Fruit fly (Drosophila melanogaster) whole organism, embryonic: Measurements from ENCODE around the gene Ada1-1.
A peak's percentile ranks its signal among the peaks of the same experiment; 100 is the strongest.

Experiments
- ATbp ChIP-seq: fragments of 200-800 bp; sonication (Bioruptor generic); optimal IDR thresholded peaks from 2 replicates; lab custom pipeline; 2017; ENCODE audit warnings: missing biosample characterization, mild to moderate bottlenecking, missing genetic modification characterization, missing genetic modification reagents
- CG10543 ChIP-seq: fragments of 200-800 bp; sonication (Bioruptor generic); optimal IDR thresholded peaks from 3 replicates; lab custom pipeline; 2017; ENCODE audit warnings: missing biosample characterization, mild to moderate bottlenecking, missing genetic modification characterization, moderate library complexity
- CG14860 ChIP-seq: fragments of 200-800 bp; sonication (Bioruptor generic); IDR thresholded peaks from 3 replicates; pipeline ENCODE4 v1.3.6; 2022; ENCODE audit warnings: missing biosample characterization, missing genetic modification characterization; ENCODE audit not compliant: partially characterized antibody
- CG15073 ChIP-seq: fragments of 200-800 bp; sonication (Bioruptor generic); optimal IDR thresholded peaks from 2 replicates; lab custom pipeline; 2016; ENCODE audit warnings: missing biosample characterization, missing genetic modification characterization
- CG18011 ChIP-seq: fragments of 200-800 bp; sonication (Bioruptor generic); optimal IDR thresholded peaks from 2 replicates; lab custom pipeline; 2017; ENCODE audit warnings: missing biosample characterization, missing genetic modification characterization, mild to moderate bottlenecking, moderate library complexity, missing genotype
- CG2116 ChIP-seq: fragments of 200-800 bp; sonication (Bioruptor generic); optimal IDR thresholded peaks from 3 replicates; lab custom pipeline; 2018; ENCODE audit warnings: missing biosample characterization, mild to moderate bottlenecking, missing genetic modification characterization
- CG30020 ChIP-seq: fragments of 200-800 bp; optimal IDR thresholded peaks from 2 replicates; lab custom pipeline; 2019; ENCODE audit warnings: missing biosample characterization, mild to moderate bottlenecking, missing genetic modification characterization, moderate library complexity
- CG30431 ChIP-seq: fragments of 200-800 bp; sonication (Bioruptor generic); optimal IDR thresholded peaks from 2 replicates; lab custom pipeline; 2017; ENCODE audit warnings: missing biosample characterization, missing genetic modification characterization
- CG31224 ChIP-seq: fragments of 200-800 bp; sonication (Bioruptor generic); IDR thresholded peaks from 2 replicates; pipeline ENCODE4 v1.3.6; 2022; ENCODE audit warnings: missing biosample characterization, missing genetic modification characterization
- CG32772 ChIP-seq: fragments of 200-800 bp; sonication (Bioruptor generic); IDR thresholded peaks from 2 replicates; pipeline ENCODE4 v1.3.6; 2022; ENCODE audit warnings: missing biosample characterization, missing genetic modification characterization
- CG3847 ChIP-seq: fragments of 200-800 bp; sonication (Bioruptor generic); IDR thresholded peaks from 2 replicates; pipeline ENCODE4 v1.3.6; 2022; ENCODE audit warnings: missing biosample characterization, missing genetic modification characterization
- CG4617 ChIP-seq: fragments of 200-800 bp; sonication (Bioruptor generic); optimal IDR thresholded peaks from 3 replicates; lab custom pipeline; 2016; ENCODE audit warnings: missing biosample characterization, missing genetic modification characterization, borderline replicate concordance
- CG6175 ChIP-seq: fragments of 200-800 bp; sonication (Bioruptor generic); IDR thresholded peaks from 3 replicates; pipeline ENCODE4 v1.3.6; 2022; ENCODE audit warnings: missing biosample characterization, missing genetic modification characterization
- CG6254 ChIP-seq: fragments of 200-800 bp; sonication (Bioruptor generic); optimal IDR thresholded peaks from 3 replicates; lab custom pipeline; 2017; ENCODE audit warnings: mild to moderate bottlenecking, missing biosample characterization, missing genetic modification reagents, missing genetic modification characterization
- CG7357 ChIP-seq: fragments of 200-800 bp; sonication (Bioruptor generic); IDR thresholded peaks from 3 replicates; pipeline ENCODE4 v1.3.6; 2022; ENCODE audit warnings: missing biosample characterization, missing genetic modification characterization
- CG7372 ChIP-seq: fragments of 200-800 bp; sonication (Bioruptor generic); IDR thresholded peaks from 2 replicates; pipeline ENCODE4 v1.3.6; 2022; ENCODE audit warnings: missing biosample characterization, missing genetic modification characterization
- CG7839 ChIP-seq: fragments of 200-800 bp; sonication (Bioruptor generic); optimal IDR thresholded peaks from 3 replicates; lab custom pipeline; 2018; ENCODE audit warnings: missing biosample characterization, mild to moderate bottlenecking, missing genetic modification characterization, moderate library complexity
- CG9932 ChIP-seq: fragments of 200-800 bp; sonication (Bioruptor generic); IDR thresholded peaks from 2 replicates; pipeline ENCODE4 v1.3.6; 2022; ENCODE audit warnings: missing biosample characterization, missing genetic modification characterization
- CHES-1-like ChIP-seq: fragments of 200-800 bp; sonication (Bioruptor generic); optimal IDR thresholded peaks from 2 replicates; lab custom pipeline; 2016; ENCODE audit warnings: missing biosample characterization, missing genetic modification characterization
- Chrac-16 ChIP-seq: fragments of 200-800 bp; sonication (Bioruptor generic); optimal IDR thresholded peaks from 3 replicates; lab custom pipeline; 2016; ENCODE audit warnings: missing biosample characterization, missing genetic modification characterization
- D ChIP-seq, 2 experiments: fragments of 200-800 bp in 1 of 2; fragments of >200 bp in 1 of 2; sonication (Bioruptor generic) in 1 of 2; optimal IDR thresholded peaks; 2 replicates in 1 of 2; 3 replicates in 1 of 2; lab custom pipeline; 2017; ENCODE audit warnings: mild to moderate bottlenecking in 1 of 2, missing biosample characterization in 1 of 2, missing genetic modification characterization in 1 of 2, missing genetic modification reagents in 1 of 2
- Dip2 ChIP-seq: fragments of 200-800 bp; sonication (Bioruptor generic); IDR thresholded peaks from 2 replicates; pipeline ENCODE4 v1.3.6; 2022; ENCODE audit warnings: missing biosample characterization, missing genetic modification characterization
- E2f2 ChIP-seq: fragments of 200-800 bp; sonication (Bioruptor generic); IDR thresholded peaks from 2 replicates; pipeline ENCODE4 v1.3.6; 2022; ENCODE audit warnings: missing biosample characterization, missing genetic modification characterization
- Fer2 ChIP-seq: fragments of 200-800 bp; sonication (Bioruptor generic); optimal IDR thresholded peaks from 2 replicates; lab custom pipeline; 2018; ENCODE audit warnings: missing biosample characterization, mild to moderate bottlenecking, missing genetic modification characterization, moderate library complexity
- HLHmδ ChIP-seq: fragments of 200-800 bp; sonication (Bioruptor generic); optimal IDR thresholded peaks from 2 replicates; lab custom pipeline; 2018; ENCODE audit warnings: missing biosample characterization, mild to moderate bottlenecking, missing genetic modification characterization, moderate library complexity
- Hr51 ChIP-seq, 2 experiments: fragments of 200-800 bp; sonication (Bioruptor generic); optimal IDR thresholded peaks; 2 replicates in 1 of 2; 3 replicates in 1 of 2; lab custom pipeline; 2016 to 2018; ENCODE audit warnings: missing biosample characterization in 2 of 2, missing genetic modification characterization in 2 of 2, mild to moderate bottlenecking in 1 of 2, moderate library complexity in 1 of 2
- Lhr ChIP-seq: fragments of 200-800 bp; sonication (Bioruptor generic); optimal IDR thresholded peaks from 3 replicates; lab custom pipeline; 2017; ENCODE audit warnings: mild to moderate bottlenecking, missing biosample characterization, missing genetic modification reagents, missing genetic modification characterization
- Med ChIP-seq: fragments of 200-800 bp; sonication (Bioruptor generic); peaks from one replicate; lab custom pipeline; 2016; ENCODE audit warnings: missing biosample characterization, missing genetic modification characterization, mild to moderate bottlenecking, inconsistent platforms, moderate library complexity
- Myb ChIP-seq: fragments of 200-800 bp; sonication (Bioruptor generic); optimal IDR thresholded peaks from 2 replicates; lab custom pipeline; 2016; ENCODE audit warnings: missing biosample characterization, missing genetic modification characterization
- Sin3A ChIP-seq: fragments of >200 bp; optimal IDR thresholded peaks from 2 replicates; lab custom pipeline; 2018
- Six4 ChIP-seq: fragments of 200-800 bp; sonication (Bioruptor generic); optimal IDR thresholded peaks from 2 replicates; lab custom pipeline; 2016; ENCODE audit warnings: missing biosample characterization, missing genetic modification characterization
- Sox102F ChIP-seq: fragments of 200-800 bp; sonication (Bioruptor generic); optimal IDR thresholded peaks from 2 replicates; lab custom pipeline; 2018; ENCODE audit warnings: missing biosample characterization, mild to moderate bottlenecking, missing genetic modification characterization, moderate library complexity
- Sry-β ChIP-seq: fragments of 200-800 bp; sonication (Bioruptor generic); optimal IDR thresholded peaks from 2 replicates; lab custom pipeline; 2018; ENCODE audit warnings: missing biosample characterization, mild to moderate bottlenecking, missing genetic modification characterization, moderate library complexity
- caup ChIP-seq: fragments of 200-800 bp; sonication (Bioruptor generic); optimal IDR thresholded peaks from 3 replicates; lab custom pipeline; 2017; ENCODE audit warnings: missing biosample characterization, mild to moderate bottlenecking, missing genetic modification characterization, moderate library complexity; ENCODE audit not compliant: severe bottlenecking
- ci ChIP-seq: fragments of 200-800 bp; sonication (Bioruptor generic); IDR thresholded peaks from 3 replicates; pipeline ENCODE4 v1.3.6; 2022; ENCODE audit warnings: missing biosample characterization, missing genetic modification characterization
- dm ChIP-seq: fragments of 200-800 bp; sonication (Bioruptor generic); optimal IDR thresholded peaks from 3 replicates; lab custom pipeline; 2016; ENCODE audit warnings: missing biosample characterization, missing genetic modification characterization
- hth ChIP-seq: fragments of >200 bp; optimal IDR thresholded peaks from 2 replicates; lab custom pipeline; 2017; ENCODE audit warnings: inconsistent platforms
- knrl ChIP-seq: fragments of 200-800 bp; sonication (Bioruptor generic); IDR thresholded peaks from 3 replicates; pipeline ENCODE4 v1.3.6; 2022; ENCODE audit warnings: missing biosample characterization, missing genetic modification characterization; ENCODE audit not compliant: partially characterized antibody
- nmo ChIP-seq: fragments of 200-800 bp; sonication (Bioruptor generic); optimal IDR thresholded peaks from 2 replicates; lab custom pipeline; 2018; ENCODE audit warnings: missing biosample characterization, mild to moderate bottlenecking, missing genetic modification characterization, moderate library complexity
- psq ChIP-seq: fragments of 200-800 bp; sonication (Bioruptor generic); optimal IDR thresholded peaks from 2 replicates; lab custom pipeline; 2017; ENCODE audit warnings: missing biosample characterization, missing genetic modification characterization
- rib ChIP-seq: fragments of 200-800 bp; sonication (Bioruptor generic); IDR thresholded peaks from 2 replicates; pipeline ENCODE4 v1.3.6; 2022; ENCODE audit warnings: missing biosample characterization, missing genetic modification characterization
- row ChIP-seq: fragments of 200-800 bp; sonication (Bioruptor generic); IDR thresholded peaks from 3 replicates; pipeline ENCODE4 v1.3.6; 2022; ENCODE audit warnings: missing biosample characterization, missing genetic modification characterization
- scrt ChIP-seq: fragments of 200-800 bp; sonication (Bioruptor generic); optimal IDR thresholded peaks from 2 replicates; lab custom pipeline; 2018; ENCODE audit warnings: missing biosample characterization, mild to moderate bottlenecking, missing genetic modification characterization, moderate library complexity
- sens ChIP-seq: fragments of 200-800 bp; sonication (Bioruptor generic); peaks from one replicate; lab custom pipeline; 2016; ENCODE audit warnings: missing biosample characterization, missing genetic modification characterization
- tgo ChIP-seq: fragments of 200-800 bp; sonication (Bioruptor generic); IDR thresholded peaks from 3 replicates; pipeline ENCODE4 v1.3.6; 2022; ENCODE audit warnings: missing biosample characterization, missing genetic modification characterization
- tll ChIP-seq, 2 experiments: fragments of 200-800 bp in 1 of 2; fragments of >200 bp in 1 of 2; sonication (Bioruptor generic) in 1 of 2; optimal IDR thresholded peaks; 2 replicates each; lab custom pipeline; 2017 to 2019; ENCODE audit warnings: missing biosample characterization in 2 of 2, missing genetic modification characterization in 2 of 2, mild to moderate bottlenecking in 1 of 2, moderate library complexity in 1 of 2
- tna ChIP-seq: fragments of 200-800 bp; sonication (Bioruptor generic); IDR thresholded peaks from 2 replicates; pipeline ENCODE4 v1.3.6; 2022; ENCODE audit warnings: missing biosample characterization, missing genetic modification characterization; ENCODE audit not compliant: partially characterized antibody
- toy ChIP-seq: fragments of 200-800 bp; sonication (Bioruptor generic); IDR thresholded peaks from 2 replicates; pipeline ENCODE4 v1.3.6; 2022; ENCODE audit warnings: missing biosample characterization, missing genetic modification characterization
- trem ChIP-seq: fragments of 200-800 bp; optimal IDR thresholded peaks from 3 replicates; lab custom pipeline; 2019; ENCODE audit warnings: missing biosample characterization, mild to moderate bottlenecking, missing genetic modification characterization, moderate library complexity
- vfl ChIP-seq: fragments of 200-800 bp; sonication (Bioruptor generic); optimal IDR thresholded peaks from 2 replicates; lab custom pipeline; 2016; ENCODE audit warnings: missing biosample characterization, missing genetic modification characterization

Ada1-1 gene

dm6 chr2L:11987945-11988344 lies 8.7 kb upstream of the Ada1-1 start, which contains the start of the genes CG6686 and CG34163 (continued):
- no peak for TF ChIP-seq Dip2 (GFP tag; lab: Robert Waterston, UW)
- no peak for TF ChIP-seq scrt (GFP tag; lab: Kevin White, UChicago)
- no peak for TF ChIP-seq D (optimal IDR thresholded peaks at IDR 0.05; lab: Kevin White, UChicago)
- no peak for TF ChIP-seq D (GFP tag; optimal IDR thresholded peaks at IDR 0.05; lab: Kevin White, UChicago)
- TF ChIP-seq Sry-β, result peak; percentile 77
- no peak for TF ChIP-seq CG14860
- TF ChIP-seq CG7357, result no peak
- peak; percentile 86 for TF ChIP-seq sens (GFP tag; lab: Kevin White, UChicago)
- peak; percentile 33 for TF ChIP-seq Chrac-16 (GFP tag; lab: Kevin White, UChicago)
- TF ChIP-seq CG15073, result no peak
- TF ChIP-seq CG32772 (GFP tag; lab: Robert Waterston, UW), result no peak
- no peak for TF ChIP-seq CG30431
- no peak for TF ChIP-seq CG6175
- no peak for TF ChIP-seq CG31224 (GFP tag; lab: Robert Waterston, UW)
- TF ChIP-seq CG7839 (tag; lab: Kevin White, UChicago), result peak; percentile 45
- TF ChIP-seq caup (GFP tag; lab: Kevin White, UChicago), result peak; percentile 8
- TF ChIP-seq CG10543 (GFP tag; lab: Kevin White, UChicago), result peak; percentile 1
- TF ChIP-seq CG4617 (GFP tag; lab: Kevin White, UChicago), result peak; percentile 88
- TF ChIP-seq hth (lab: Kevin White, UChicago), result no peak
- TF ChIP-seq CG9932 (GFP tag; lab: Robert Waterston, UW), result peak; percentile 56
- TF ChIP-seq Sox102F (GFP tag; lab: Kevin White, UChicago), result no peak
- TF ChIP-seq tna, result no peak
- TF ChIP-seq Fer2 (tag; lab: Kevin White, UChicago), result no peak
- no peak for TF ChIP-seq CG7372 (GFP tag; lab: Robert Waterston, UW)
- TF ChIP-seq CG18011, result peak; percentile 14
- TF ChIP-seq dm (GFP tag; lab: Kevin White, UChicago), result peak; percentile 92
- no peak for TF ChIP-seq HLHmδ (GFP tag; lab: Kevin White, UChicago)
- no peak for TF ChIP-seq tll (GFP tag; optimal IDR thresholded peaks at IDR 0.05; lab: Kevin White, UChicago)
- TF ChIP-seq tgo (GFP tag; lab: Robert Waterston, UW), result no peak
- TF ChIP-seq CG30020, result peak; percentile 29
- no peak for TF ChIP-seq rib (GFP tag; lab: Robert Waterston, UW)

- TF ChIP-seq Six4 (GFP tag; lab: Kevin White, UChicago) (no peak), toy (GFP tag; lab: Robert Waterston, UW) (no peak), CHES-1-like (GFP tag; lab: Kevin White, UChicago) (no peak), CG6254 (no peak), E2f2 (GFP tag; lab: Robert Waterston, UW) (no peak), ATbp (GFP tag; lab: Kevin White, UChicago) (no peak), CG2116 (GFP tag; lab: Kevin White, UChicago) (no peak), psq (no peak)
Observed at dm6 chr2L:11989210-11989609, 7.4 kb upstream of the Ada1-1 start.

dm6 chr2L:11989729-11990128 lies 6.9 kb upstream of the Ada1-1 start, which contains the start of the genes zuc and dgt2:
zuc (minus strand) TSS chr2L:11989882.
dgt2 (plus strand) TSS chr2L:11989936.
- TF ChIP-seq trem (tag; lab: Kevin White, UChicago) (peak; percentile 64), knrl (GFP tag; lab: Robert Waterston, UW) (0 out of 3 replicates have a peak, but pooled peaks have one; percentile 9), Hr51 (GFP tag; optimal IDR thresholded peaks at IDR 0.05; lab: Kevin White, UChicago) (no peak), CG3847 (GFP tag; lab: Robert Waterston, UW) (peak; percentile 36; the same call in 1 of the 2 replicates), Med (GFP tag; lab: Kevin White, UChicago) (peak; percentile 72), Lhr (GFP tag; lab: Kevin White, UChicago) (peak; percentile 48), Sin3A (lab: Kevin White, UChicago) (peak; percentile 14), Myb (GFP tag; lab: Kevin White, UChicago) (peak; percentile 11), nmo (GFP tag; lab: Kevin White, UChicago) (peak; percentile 6), vfl (GFP tag; lab: Kevin White, UChicago) (no peak), row (GFP tag; lab: Robert Waterston, UW) (peak; percentile 27; the same call in 1 of the 3 replicates), hth (lab: Kevin White, UChicago) (no peak), Fer2 (tag; lab: Kevin White, UChicago) (no peak), ci (GFP tag; lab: Robert Waterston, UW) (0 out of 3 replicates have a peak, but pooled peaks have one; percentile 51)
